Worm (Caenorhabditis elegans): ENCODE results near the gene ugt-61.
A peak's percentile ranks its signal among the peaks of the same experiment; 100 is the strongest.

Gene ugt-61

DNA sequence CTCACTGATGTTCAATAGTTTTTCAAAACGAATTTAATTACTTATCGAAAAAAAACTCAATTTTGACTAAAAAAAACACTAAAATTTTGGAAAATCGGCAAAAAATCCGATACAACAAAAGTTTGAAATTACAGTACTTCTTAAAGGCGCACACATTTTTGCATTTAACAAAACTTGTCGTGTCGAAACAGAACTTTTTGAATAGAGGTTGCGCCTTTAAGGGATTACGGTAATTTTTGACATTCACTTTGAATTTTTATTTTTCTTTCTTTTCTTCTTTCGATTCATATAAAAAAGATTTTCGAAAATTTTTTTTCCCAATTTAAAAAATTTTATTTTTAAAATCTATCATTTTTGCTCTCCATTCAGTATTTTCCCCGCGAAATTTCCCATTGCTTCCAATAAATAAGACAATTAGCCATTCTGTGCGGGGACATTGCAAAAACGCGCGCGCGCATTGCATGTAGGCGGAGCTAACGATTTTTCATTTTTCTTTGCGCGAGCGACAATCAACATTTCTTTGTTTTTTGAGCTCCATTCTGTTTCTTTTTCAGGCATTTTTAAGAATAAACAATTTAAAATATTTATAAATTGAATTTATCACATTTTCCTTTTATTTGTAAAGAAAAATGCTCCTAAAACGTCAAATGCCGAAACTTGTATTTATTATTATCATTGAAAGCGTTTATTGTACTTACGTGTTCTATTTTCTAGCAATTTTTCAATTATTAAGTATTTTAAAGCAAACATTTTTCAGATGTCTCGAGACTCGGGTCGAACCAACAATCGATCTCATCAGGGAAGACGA lies 10.9 kb upstream of the ugt-61 start, which contains the start of gene F39G3.3 (continued):
- TF ChIP-seq nhr-237 (tag; optimal IDR thresholded peaks at IDR 0.05) (no peak), hmg-1.1 (GFP tag; IDR thresholded peaks at IDR 0.05) (peak; percentile 81), ctbp-1 (GFP tag; IDR thresholded peaks at IDR 0.05) (no peak), attf-4 (tag; optimal IDR thresholded peaks at IDR 0.05) (no peak), dmd-8 (GFP tag; IDR thresholded peaks at IDR 0.05) (no peak), F44E2.7 (GFP tag; IDR thresholded peaks at IDR 0.05) (no peak), dmd-6 (GFP tag; IDR thresholded peaks at IDR 0.05) (no peak), ceh-44 (GFP tag; IDR thresholded peaks at IDR 0.05) (no peak), lin-38 (GFP tag; IDR thresholded peaks at IDR 0.05) (peak; percentile 73), nhr-28 (tag; optimal IDR thresholded peaks at IDR 0.05) (peak; percentile 47), ztf-7 (tag; optimal IDR thresholded peaks at IDR 0.05) (no peak), egl-43 (GFP tag; IDR thresholded peaks at IDR 0.05) (no peak), madf-5 (GFP tag; IDR thresholded peaks at IDR 0.05) (0 out of 4 replicates have a peak, but pooled peaks of 1 of the 2 experiments have one; percentile 21), ceh-28 (tag; optimal IDR thresholded peaks at IDR 0.05) (no peak), fos-1 (tag; optimal IDR thresholded peaks at IDR 0.05) (no peak), zip-2 (tag; optimal IDR thresholded peaks at IDR 0.05) (no peak), nhr-42 (GFP tag; IDR thresholded peaks at IDR 0.05) (no peak)

DNA sequence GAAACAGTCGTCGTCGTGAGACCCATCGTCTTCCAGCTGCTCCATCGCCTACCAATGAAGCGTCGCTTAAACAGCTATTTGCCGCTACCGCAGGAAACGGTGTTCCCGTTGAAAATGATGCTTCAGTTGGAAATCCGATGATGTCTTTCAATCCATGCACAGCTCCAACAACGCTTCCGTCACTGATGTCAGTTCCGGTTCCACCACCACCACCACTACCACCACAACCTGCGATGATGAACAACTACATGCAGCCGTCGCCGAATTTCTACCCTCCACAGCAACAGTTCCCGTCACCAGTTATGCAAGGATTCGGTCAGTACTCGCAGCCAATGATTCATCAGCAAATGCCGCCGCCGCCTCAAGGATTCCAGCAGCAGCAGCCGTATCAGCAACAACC lies 8.3 kb upstream of the ugt-61 start:
- TF ChIP-seq dmd-9 (GFP tag; IDR thresholded peaks at IDR 0.05) (no peak), snpc-1.2 (GFP tag; IDR thresholded peaks at IDR 0.05) (0 out of 2 replicates have a peak, but pooled peaks have one; percentile 35), aha-1 (tag) (peak; percentile 64), set-16 (GFP tag; IDR thresholded peaks at IDR 0.05) (peak; percentile 19; the same call in 1 of the 2 replicates)

DNA sequence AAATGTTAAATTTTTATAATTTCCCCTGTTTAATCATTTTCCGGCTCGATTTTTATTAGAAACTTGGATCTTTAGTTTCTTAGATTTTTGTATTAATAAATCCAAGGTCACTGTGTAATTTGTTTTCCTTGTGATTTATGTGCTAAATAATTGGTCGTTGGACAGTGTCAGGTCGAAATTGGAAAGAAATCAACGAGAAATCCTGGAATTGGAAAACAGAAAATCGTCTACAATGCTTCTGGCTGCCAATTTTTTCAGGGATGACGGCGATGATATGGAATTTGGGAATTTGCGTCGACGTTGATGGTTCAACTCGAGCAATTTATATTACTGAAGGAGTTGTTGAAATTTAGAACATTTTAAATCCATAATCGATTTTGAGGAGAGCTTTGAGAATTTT lies 7.6 kb upstream of the ugt-61 start:
- no peak for TF ChIP-seq zip-2 (tag; optimal IDR thresholded peaks at IDR 0.05)
- no peak for TF ChIP-seq F26F4.8 (GFP tag; conservative IDR thresholded peaks at IDR 0.05)
- no peak for TF ChIP-seq nhr-76 (tag; optimal IDR thresholded peaks at IDR 0.05)
- TF ChIP-seq daf-16 (GFP tag; optimal IDR thresholded peaks at IDR 0.05) = no peak
- TF ChIP-seq daf-16 (tag; optimal IDR thresholded peaks at IDR 0.05) = peak; percentile 1
- TF ChIP-seq ces-1 (GFP tag; optimal IDR thresholded peaks at IDR 0.05) = no peak
- TF ChIP-seq php-3 (GFP tag; IDR thresholded peaks at IDR 0.05) = no peak
- no peak for TF ChIP-seq ceh-82 (tag; optimal IDR thresholded peaks at IDR 0.05)
- TF ChIP-seq aha-1 (tag) = peak; percentile 96
- TF ChIP-seq zfp-3 (GFP tag; conservative IDR thresholded peaks at IDR 0.05) = no peak
- no peak for TF ChIP-seq lir-3 (tag; optimal IDR thresholded peaks at IDR 0.05)
- TF ChIP-seq Y5F2A.4 (GFP tag; optimal IDR thresholded peaks at IDR 0.05) = no peak
- peak; percentile 40; the same call in 1 of the 2 replicates for TF ChIP-seq lin-38 (GFP tag; IDR thresholded peaks at IDR 0.05)
- no peak for TF ChIP-seq nhr-10 (tag; optimal IDR thresholded peaks at IDR 0.05)
- TF ChIP-seq aly-2 (tag; optimal IDR thresholded peaks at IDR 0.05) = peak; percentile 31
- TF ChIP-seq arid-1 (GFP tag; conservative IDR thresholded peaks at IDR 0.05) = 0 out of 2 replicates have a peak, but pooled peaks have one; percentile 8
- TF ChIP-seq cey-2 (tag; optimal IDR thresholded peaks at IDR 0.05; ENCODE audit: borderline replicate concordance, insufficient read depth) = no peak
- TF ChIP-seq saeg-2 (GFP tag; IDR thresholded peaks at IDR 0.05) = no peak
- TF ChIP-seq skn-1 (tag; optimal IDR thresholded peaks at IDR 0.05) = no peak
- TF ChIP-seq daf-19 (GFP tag; conservative IDR thresholded peaks at IDR 0.05) = no peak
- no peak for TF ChIP-seq lin-15B (tag; optimal IDR thresholded peaks at IDR 0.05)
- no peak for TF ChIP-seq ceh-44 (GFP tag; IDR thresholded peaks at IDR 0.05)

Measured in whole organism, L4 larva.